Worm (Caenorhabditis elegans) whole organism, late embryonic: Measurements from ENCODE around the gene Y65A5A.1.

ENCODE experiments used
- ama-1 ChIP-seq: fragments of 150-350 bp; optimal IDR thresholded peaks from 2 replicates; lab custom pipeline; 2014
- sox-4 ChIP-seq: sonication (generic microtip); optimal IDR thresholded peaks from 2 replicates; lab custom pipeline; 2017; ENCODE audit warnings: mild to moderate bottlenecking, missing genetic modification characterization, inconsistent platforms, missing compliant biosample characterization

ce11 chrIV:16399017-16399416 is 609 bp downstream of the Y65A5A.1 start:
- no peak for TF ChIP-seq ama-1 (lab: Kevin White, UChicago)
- TF ChIP-seq sox-4 (tag; lab: Kevin White, UChicago): no peak
